Fruit fly (Drosophila melanogaster) S2 (cell line): ENCODE results near the gene RasGAP1.

ENCODE experiments used
- CG8478 ChIP-seq: fragments of >200 bp; optimal IDR thresholded peaks from 2 replicates; lab custom pipeline; 2018
- CTCF ChIP-seq, 2 experiments: fragments of >200 bp; optimal IDR thresholded peaks; 2 replicates each; lab custom pipeline; 2018

DNA sequence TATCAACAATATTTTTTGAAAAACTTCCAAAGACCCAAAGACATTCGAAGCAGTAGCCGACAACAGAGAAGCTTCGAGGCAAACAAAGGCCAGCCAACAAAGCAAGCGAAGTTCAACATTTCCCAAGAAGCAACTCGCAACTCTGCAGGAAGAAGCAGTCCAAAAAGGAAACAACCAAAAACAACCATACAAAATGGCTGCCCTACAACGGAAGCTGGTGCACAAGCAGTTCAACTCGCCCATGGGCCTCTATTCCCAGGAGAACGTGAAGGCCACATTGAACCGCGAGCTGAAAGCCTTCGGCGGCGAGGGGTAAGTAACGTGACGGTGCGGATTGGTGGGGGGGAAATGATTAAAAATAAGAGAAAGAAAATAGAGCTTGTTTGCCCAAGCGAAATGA, 34.8 kb downstream of the RasGAP1 start:
- no peak for TF ChIP-seq CTCF (optimal IDR thresholded peaks at IDR 0.05; lab: Kevin White, UChicago)
- no peak for TF ChIP-seq CG8478 (lab: Kevin White, UChicago)
